Fruit fly (Drosophila melanogaster): ENCODE data around the gene Dph4.

- TF ChIP-seq Poxn (GFP tag; IDR thresholded peaks at IDR 0.05) (no peak), B-H2 (GFP tag; optimal IDR thresholded peaks at IDR 0.05) (no peak), mirr (GFP tag; optimal IDR thresholded peaks at IDR 0.05) (peak; percentile 36), Meics (GFP tag; optimal IDR thresholded peaks at IDR 0.05) (no peak), cas (GFP tag; IDR thresholded peaks at IDR 0.05) (no peak), CG17361 (GFP tag; IDR thresholded peaks at IDR 0.05) (no peak), Chrac-16 (GFP tag; optimal IDR thresholded peaks at IDR 0.05) (no peak), sens (GFP tag) (no peak)
Measured at dm6 chr3R:5669740-5670659, 46.1 kb upstream of the Dph4 start.
